Fruit fly (Drosophila melanogaster) whole organism, pupa: ENCODE results near the gene Nf-YC.

ENCODE experiments used
- CG10348 ChIP-seq: fragments of 200-800 bp; sonication (Bioruptor generic); IDR thresholded peaks from 2 replicates; pipeline ENCODE4 v1.3.6; 2022; ENCODE audit warnings: missing biosample characterization, missing genetic modification characterization
- EcR ChIP-seq: fragments of 200-800 bp; sonication (Bioruptor generic); optimal IDR thresholded peaks from 3 replicates; lab custom pipeline; 2019; ENCODE audit warnings: missing biosample characterization, missing genetic modification characterization, mild to moderate bottlenecking, moderate library complexity, missing genetic modification reagents
- Snoo ChIP-seq: fragments of 200-800 bp; sonication (Bioruptor generic); optimal IDR thresholded peaks from 3 replicates; lab custom pipeline; 2017; ENCODE audit warnings: missing biosample characterization, mild to moderate bottlenecking, missing genetic modification characterization, inconsistent platforms

dm6 chrX:6869770-6870404, 49.2 kb upstream of the Nf-YC start:
- no peak for TF ChIP-seq Snoo (tag; lab: Kevin White, UChicago)
- TF ChIP-seq EcR (GFP tag; lab: Kevin White, UChicago): no peak
- no peak for TF ChIP-seq CG10348
